Worm (Caenorhabditis elegans) whole organism, mixed stage, embryonic: ENCODE data around the gene pat-2.

Experiments
- M03D4.4 ChIP-seq: sonication (generic microtip); optimal IDR thresholded peaks from 2 replicates; lab custom pipeline; 2017; ENCODE audit warnings: mild to moderate bottlenecking, missing genetic modification characterization, missing compliant biosample characterization
- blmp-1 ChIP-seq: fragments of 150-350 bp; optimal IDR thresholded peaks from 2 replicates; lab custom pipeline; 2014; ENCODE audit warnings: missing biosample characterization, missing genetic modification characterization
- ceh-39 ChIP-seq: fragments of 150-350 bp; optimal IDR thresholded peaks from 2 replicates; lab custom pipeline; 2014; ENCODE audit warnings: missing biosample characterization, missing genetic modification characterization
- ceh-43 ChIP-seq: fragments of 200-800 bp; sonication (Bioruptor generic); optimal IDR thresholded peaks from 2 replicates; lab custom pipeline; 2018; ENCODE audit warnings: mild to moderate bottlenecking, missing genetic modification characterization, moderate library complexity, missing compliant biosample characterization
- ceh-83 ChIP-seq: fragments of 200-800 bp; sonication (Bioruptor generic); optimal IDR thresholded peaks from 2 replicates; lab custom pipeline; 2018; ENCODE audit warnings: mild to moderate bottlenecking, missing genetic modification characterization, missing compliant biosample characterization
- ces-1 ChIP-seq: fragments of 150-350 bp; optimal IDR thresholded peaks from 2 replicates; lab custom pipeline; 2014; ENCODE audit warnings: missing biosample characterization, missing genetic modification reagents, missing genetic modification characterization
- cnd-1 ChIP-seq: fragments of 200-800 bp; sonication (Bioruptor generic); optimal IDR thresholded peaks from 2 replicates; lab custom pipeline; 2018; ENCODE audit warnings: mild to moderate bottlenecking, missing genetic modification characterization, missing compliant biosample characterization
- drap-1 ChIP-seq: fragments of 200-800 bp; sonication (Bioruptor generic); optimal IDR thresholded peaks from 3 replicates; lab custom pipeline; 2018; ENCODE audit warnings: mild to moderate bottlenecking, missing genetic modification characterization, missing compliant biosample characterization
- elt-1 ChIP-seq: sonication (generic microtip); optimal IDR thresholded peaks from 2 replicates; lab custom pipeline; 2017; ENCODE audit warnings: missing genetic modification characterization, mild to moderate bottlenecking, missing compliant biosample characterization, antibody characterized with exemption, moderate library complexity, borderline replicate concordance; ENCODE audit not compliant: insufficient read depth
- elt-3 ChIP-seq: fragments of 150-350 bp; optimal IDR thresholded peaks from 2 replicates; lab custom pipeline; 2014; ENCODE audit warnings: missing biosample characterization, missing genetic modification characterization
- flh-1 ChIP-seq: fragments of 200-800 bp; sonication (Bioruptor generic); optimal IDR thresholded peaks from 2 replicates; lab custom pipeline; 2018; ENCODE audit warnings: mild to moderate bottlenecking, missing genetic modification characterization, moderate library complexity, missing compliant biosample characterization
- ham-2 ChIP-seq: fragments of 200-800 bp; sonication (Bioruptor generic); optimal IDR thresholded peaks from 2 replicates; lab custom pipeline; 2018; ENCODE audit warnings: mild to moderate bottlenecking, missing genetic modification characterization, missing compliant biosample characterization
- hlh-1 ChIP-seq: fragments of 150-350 bp; optimal IDR thresholded peaks from 2 replicates; lab custom pipeline; 2014; ENCODE audit warnings: missing biosample characterization, missing genetic modification reagents, missing genetic modification characterization
- lin-13 ChIP-seq: fragments of 150-350 bp; optimal IDR thresholded peaks from 2 replicates; lab custom pipeline; 2014; ENCODE audit warnings: missing biosample characterization, missing genetic modification characterization
- lin-32 ChIP-seq: fragments of 200-800 bp; sonication (Bioruptor generic); optimal IDR thresholded peaks from 2 replicates; lab custom pipeline; 2018; ENCODE audit warnings: mild to moderate bottlenecking, missing genetic modification characterization, missing compliant biosample characterization
- lsy-2 ChIP-seq: fragments of 150-350 bp; optimal IDR thresholded peaks from 2 replicates; lab custom pipeline; 2014; ENCODE audit warnings: missing biosample characterization, missing genetic modification characterization
- mab-5 ChIP-seq: fragments of 150-350 bp; optimal IDR thresholded peaks from 2 replicates; lab custom pipeline; 2014; ENCODE audit warnings: missing biosample characterization, missing genetic modification characterization
- mep-1 ChIP-seq: fragments of 150-350 bp; optimal IDR thresholded peaks from 2 replicates; lab custom pipeline; 2017; ENCODE audit warnings: missing biosample characterization, missing genetic modification reagents, missing genetic modification characterization, inconsistent platforms
- mls-2 ChIP-seq: sonication (generic microtip); optimal IDR thresholded peaks from 2 replicates; lab custom pipeline; 2016; ENCODE audit warnings: mild to moderate bottlenecking, missing genetic modification characterization, moderate library complexity, missing compliant biosample characterization
- nhr-12 ChIP-seq: fragments of 150-350 bp; optimal IDR thresholded peaks from 2 replicates; lab custom pipeline; 2014; ENCODE audit warnings: missing biosample characterization, missing genetic modification characterization
- nhr-2 ChIP-seq: fragments of 150-350 bp; optimal IDR thresholded peaks from 2 replicates; lab custom pipeline; 2014; ENCODE audit warnings: missing biosample characterization, missing genetic modification characterization
- nhr-237 ChIP-seq: fragments of 150-350 bp; optimal IDR thresholded peaks from 2 replicates; lab custom pipeline; 2014; ENCODE audit warnings: missing biosample characterization, missing genetic modification characterization
- nhr-28 ChIP-seq: fragments of 150-350 bp; optimal IDR thresholded peaks from 2 replicates; lab custom pipeline; 2014; ENCODE audit warnings: missing biosample characterization, missing genetic modification characterization
- nhr-76 ChIP-seq: sonication (generic microtip); optimal IDR thresholded peaks from 2 replicates; lab custom pipeline; 2017; ENCODE audit warnings: missing biosample characterization, missing genetic modification characterization
- pha-4 ChIP-seq: fragments of 150-350 bp; optimal IDR thresholded peaks from 2 replicates; lab custom pipeline; 2018; ENCODE audit warnings: missing biosample characterization, missing genetic modification reagents, missing genetic modification characterization
- sptf-1 ChIP-seq: sonication (generic microtip); optimal IDR thresholded peaks from 2 replicates; lab custom pipeline; 2017; ENCODE audit warnings: mild to moderate bottlenecking, missing genetic modification characterization, moderate library complexity, missing compliant biosample characterization
- tbx-8 ChIP-seq: fragments of 200-800 bp; sonication (Bioruptor generic); optimal IDR thresholded peaks from 2 replicates; lab custom pipeline; 2018; ENCODE audit warnings: mild to moderate bottlenecking, missing genetic modification characterization, moderate library complexity, missing compliant biosample characterization
- unc-39 ChIP-seq: fragments of 150-350 bp; optimal IDR thresholded peaks from 2 replicates; lab custom pipeline; 2014; ENCODE audit warnings: missing biosample characterization, missing genetic modification characterization
- unc-62 ChIP-seq: fragments of 150-350 bp; optimal IDR thresholded peaks from 2 replicates; lab custom pipeline; 2014; ENCODE audit warnings: missing biosample characterization, missing genetic modification reagents, missing genetic modification characterization
- zip-8 ChIP-seq: fragments of 150-350 bp; optimal IDR thresholded peaks from 2 replicates; lab custom pipeline; 2014; ENCODE audit warnings: missing biosample characterization, missing genetic modification characterization
- ztf-11 ChIP-seq: fragments of 150-350 bp; optimal IDR thresholded peaks from 2 replicates; lab custom pipeline; 2014; ENCODE audit warnings: missing biosample characterization, missing genetic modification characterization

Gene pat-2

ce11 chrIII:8801864-8802818 is 16.6 kb upstream of the pat-2 start (continued):
- TF ChIP-seq mab-5 (tag; lab: Kevin White, UChicago) (peak; percentile 74), flh-1 (no peak), blmp-1 (tag; lab: Kevin White, UChicago) (no peak), nhr-2 (tag; lab: Kevin White, UChicago) (peak; percentile 97), elt-1 (tag; lab: Kevin White, UChicago) (peak; percentile 25)

ce11 chrIII:8805815-8806214 is 12.9 kb upstream of the pat-2 start:
- no peak for TF ChIP-seq lsy-2 (tag; lab: Kevin White, UChicago)
- peak; percentile 43 for TF ChIP-seq ceh-83 (GFP tag; lab: Kevin White, UChicago)
- TF ChIP-seq zip-8 (tag; lab: Kevin White, UChicago), result no peak
- no peak for TF ChIP-seq nhr-2 (tag; lab: Kevin White, UChicago)

ce11 chrIII:8807246-8807645 is 11.5 kb upstream of the pat-2 start, which contains the start of gene F54F2.7:
Gene F54F2.7, minus strand, starts transcription at chrIII:8807346.
- TF ChIP-seq hlh-1 (tag; lab: Kevin White, UChicago) (no peak), cnd-1 (no peak), ceh-43 (GFP tag; lab: Kevin White, UChicago) (no peak), ceh-83 (GFP tag; lab: Kevin White, UChicago) (no peak), pha-4 (tag; lab: Kevin White, UChicago) (no peak), unc-62 (GFP tag; lab: Kevin White, UChicago) (no peak), unc-39 (tag; lab: Kevin White, UChicago) (no peak), zip-8 (tag; lab: Kevin White, UChicago) (no peak), tbx-8 (GFP tag; lab: Kevin White, UChicago) (no peak), lsy-2 (tag; lab: Kevin White, UChicago) (no peak), nhr-237 (tag; lab: Kevin White, UChicago) (no peak), flh-1 (no peak), mls-2 (tag; lab: Kevin White, UChicago) (no peak), nhr-28 (tag; lab: Kevin White, UChicago) (no peak), ztf-11 (tag; lab: Kevin White, UChicago) (no peak), drap-1 (GFP tag; lab: Kevin White, UChicago) (no peak), lin-32 (no peak), ham-2 (GFP tag; lab: Kevin White, UChicago) (no peak), blmp-1 (tag; lab: Kevin White, UChicago) (no peak)

- no peak for TF ChIP-seq lin-32
- no peak for TF ChIP-seq ztf-11 (tag; lab: Kevin White, UChicago)
- no peak for TF ChIP-seq nhr-28 (tag; lab: Kevin White, UChicago)
- no peak for TF ChIP-seq nhr-76
- TF ChIP-seq sptf-1, result no peak
- peak; percentile 88 for TF ChIP-seq ces-1 (GFP tag; lab: Kevin White, UChicago)
- no peak for TF ChIP-seq zip-8 (tag; lab: Kevin White, UChicago)
- peak; percentile 63 for TF ChIP-seq nhr-237 (tag; lab: Kevin White, UChicago)
- peak; percentile 66 for TF ChIP-seq lsy-2 (tag; lab: Kevin White, UChicago)
- TF ChIP-seq nhr-12 (tag; lab: Kevin White, UChicago), result no peak
- TF ChIP-seq lin-13 (tag; lab: Kevin White, UChicago), result no peak
- no peak for TF ChIP-seq ceh-83 (GFP tag; lab: Kevin White, UChicago)
- TF ChIP-seq mls-2 (tag; lab: Kevin White, UChicago), result no peak
- peak; percentile 98 for TF ChIP-seq hlh-1 (tag; lab: Kevin White, UChicago)
- TF ChIP-seq unc-39 (tag; lab: Kevin White, UChicago), result no peak
- no peak for TF ChIP-seq nhr-2 (tag; lab: Kevin White, UChicago)
- no peak for TF ChIP-seq ceh-39
- TF ChIP-seq pha-4 (tag; lab: Kevin White, UChicago), result peak; percentile 62
- TF ChIP-seq mab-5 (tag; lab: Kevin White, UChicago), result no peak
- TF ChIP-seq mep-1 (tag; lab: Kevin White, UChicago), result peak; percentile 77
- TF ChIP-seq elt-3 (tag; lab: Kevin White, UChicago), result no peak
- TF ChIP-seq M03D4.4 (tag; lab: Kevin White, UChicago), result no peak
- TF ChIP-seq cnd-1, result no peak
Observed at ce11 chrIII:8809245-8809971, 9.3 kb upstream of the pat-2 start, which contains the start of gene prx-19. Gene prx-19, minus strand, starts transcription at chrIII:8809295.
